Worm (Caenorhabditis elegans): ENCODE results near the gene F09E5.12.

The F09E5.12 gene

DNA sequence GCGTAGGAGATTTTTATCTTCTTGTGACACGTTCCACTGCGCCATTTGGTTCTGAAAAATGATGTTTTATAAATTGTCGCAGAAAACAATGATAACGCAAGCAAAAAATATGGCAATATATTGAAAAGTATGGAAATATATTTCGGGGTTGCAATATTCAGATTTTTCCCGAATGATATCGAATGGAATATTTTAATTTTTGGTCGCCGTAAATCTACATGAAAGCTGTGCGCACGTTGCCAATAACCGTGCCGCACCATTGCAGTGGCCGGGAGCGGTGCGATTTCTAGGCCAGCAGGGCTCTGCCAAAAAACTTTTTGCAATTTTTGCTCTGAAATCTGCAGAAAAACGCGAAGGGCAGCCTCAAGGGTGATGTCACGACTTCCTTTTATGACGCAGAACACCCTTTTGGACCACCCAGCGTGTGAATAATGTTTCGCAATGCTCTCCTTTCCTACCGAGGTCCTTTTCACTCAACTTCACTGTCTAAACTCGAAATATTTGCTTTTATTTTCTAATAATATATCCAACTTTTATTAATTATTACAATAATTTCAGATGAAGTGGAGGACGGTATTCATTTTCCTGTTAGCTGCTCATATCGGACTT, 12.3 kb downstream of the F09E5.12 start, which contains the start of the genes F09E5.11 and bmy-1 (continued):
- TF ChIP-seq pax-1 (tag; optimal IDR thresholded peaks at IDR 0.05), result no peak
- no peak for TF ChIP-seq npax-4 (tag; optimal IDR thresholded peaks at IDR 0.05)
- TF ChIP-seq nhr-11 (tag; optimal IDR thresholded peaks at IDR 0.05), result no peak
- peak; percentile 95 for TF ChIP-seq ceh-2 (tag; optimal IDR thresholded peaks at IDR 0.05)
- peak; percentile 67 for TF ChIP-seq fkh-6 (tag; optimal IDR thresholded peaks at IDR 0.05)
- TF ChIP-seq ahr-1 (tag; optimal IDR thresholded peaks at IDR 0.05), result peak; percentile 43
- TF ChIP-seq pqm-1 (tag; optimal IDR thresholded peaks at IDR 0.05), result no peak
- TF ChIP-seq fkh-10 (GFP tag; optimal IDR thresholded peaks at IDR 0.05), result no peak
- TF ChIP-seq K09A11.1 (tag; optimal IDR thresholded peaks at IDR 0.05; ENCODE audit: insufficient read depth), result no peak
- peak; percentile 70 for TF ChIP-seq rnt-1 (tag; optimal IDR thresholded peaks at IDR 0.05)
- TF ChIP-seq sox-4 (tag; optimal IDR thresholded peaks at IDR 0.05), result no peak
- peak; percentile 36 for TF ChIP-seq ztf-16 (tag; optimal IDR thresholded peaks at IDR 0.05)
- peak; percentile 61 for TF ChIP-seq fax-1 (tag; optimal IDR thresholded peaks at IDR 0.05)
- TF ChIP-seq che-1 (tag; optimal IDR thresholded peaks at IDR 0.05), result no peak
- no peak for TF ChIP-seq ceh-22 (tag; optimal IDR thresholded peaks at IDR 0.05)
- TF ChIP-seq sdc-2 (tag; optimal IDR thresholded peaks at IDR 0.05), result peak; percentile 40
- TF ChIP-seq tbx-2 (tag; optimal IDR thresholded peaks at IDR 0.05), result peak; percentile 97
- TF ChIP-seq hlh-30 (tag; optimal IDR thresholded peaks at IDR 0.05; ENCODE audit: insufficient read depth), result no peak
- TF ChIP-seq syd-9 (tag; optimal IDR thresholded peaks at IDR 0.05), result peak; percentile 20
- TF ChIP-seq pha-4 (tag; optimal IDR thresholded peaks at IDR 0.05), result no peak
- no peak for TF ChIP-seq elt-4 (tag; optimal IDR thresholded peaks at IDR 0.05)
- TF ChIP-seq dmd-4 (tag; optimal IDR thresholded peaks at IDR 0.05; ENCODE audit: borderline replicate concordance), result peak; percentile 49
- TF ChIP-seq ceh-45 (GFP tag; IDR thresholded peaks at IDR 0.05), result no peak
- peak; percentile 46 for TF ChIP-seq unc-42 (tag; optimal IDR thresholded peaks at IDR 0.05)
- TF ChIP-seq ets-4 (tag; optimal IDR thresholded peaks at IDR 0.05), result peak; percentile 94
- TF ChIP-seq mec-3 (tag; optimal IDR thresholded peaks at IDR 0.05; ENCODE audit: borderline replicate concordance), result peak; percentile 85
- peak; percentile 10 for TF ChIP-seq ceh-48 (tag; optimal IDR thresholded peaks at IDR 0.05)
- TF ChIP-seq nhr-232 (tag; optimal IDR thresholded peaks at IDR 0.05), result no peak

DNA sequence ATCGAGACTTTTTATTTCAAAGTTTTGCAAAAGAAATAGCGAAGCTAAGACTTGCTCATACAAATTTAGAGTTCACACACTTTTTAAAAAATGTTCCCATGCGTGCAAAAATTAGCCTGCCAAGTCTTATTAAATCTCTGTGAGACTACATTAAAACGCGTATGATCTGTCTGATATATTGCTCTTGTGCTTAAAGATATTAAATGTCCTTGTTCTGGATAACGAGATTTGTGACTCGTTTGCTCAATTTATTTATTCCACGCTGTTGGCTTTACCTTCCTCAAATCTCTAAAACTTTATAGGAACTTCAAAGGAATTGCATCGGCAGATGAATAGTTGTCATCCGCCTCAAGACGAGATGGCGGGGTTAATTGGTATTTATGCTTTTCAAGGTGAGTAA, 15.2 kb downstream of the F09E5.12 start, which contains the start of gene srg-69:
TSS of gene srg-69 (plus strand) at position 301 of the 400 bp plus-strand sequence.
- TF ChIP-seq ceh-9 (tag; optimal IDR thresholded peaks at IDR 0.05) (no peak), ceh-18 (tag; optimal IDR thresholded peaks at IDR 0.05) (no peak), ceh-34 (tag; optimal IDR thresholded peaks at IDR 0.05) (no peak), nhr-232 (tag; optimal IDR thresholded peaks at IDR 0.05) (no peak), nfya-1 (tag; optimal IDR thresholded peaks at IDR 0.05) (no peak), pha-2 (tag; optimal IDR thresholded peaks at IDR 0.05) (no peak), lin-11 (tag; optimal IDR thresholded peaks at IDR 0.05) (no peak), ceh-6 (GFP tag; optimal IDR thresholded peaks at IDR 0.05) (no peak), K09A11.1 (tag; optimal IDR thresholded peaks at IDR 0.05; ENCODE audit: insufficient read depth) (no peak), fkh-10 (GFP tag; optimal IDR thresholded peaks at IDR 0.05) (no peak), ceh-30 (tag; optimal IDR thresholded peaks at IDR 0.05) (no peak), eyg-1 (tag; optimal IDR thresholded peaks at IDR 0.05) (no peak), tbx-2 (tag; optimal IDR thresholded peaks at IDR 0.05) (no peak), lim-6 (tag; optimal IDR thresholded peaks at IDR 0.05) (no peak), tbx-7 (tag; optimal IDR thresholded peaks at IDR 0.05) (no peak), ets-4 (tag; optimal IDR thresholded peaks at IDR 0.05) (no peak), unc-3 (GFP tag; conservative IDR thresholded peaks at IDR 0.05) (no peak), unc-3 (tag; optimal IDR thresholded peaks at IDR 0.05) (no peak), Y22D7AL.16 (tag; optimal IDR thresholded peaks at IDR 0.05) (no peak)

All from whole organism, late embryonic.